Fruit fly (Drosophila melanogaster) whole organism, embryonic: Measurements from ENCODE around the gene aru.
A peak's percentile ranks its signal among the peaks of the same experiment; 100 is the strongest.

Source experiments
- Abd-B ChIP-seq: fragments of 200-800 bp; sonication (Bioruptor generic); optimal IDR thresholded peaks from 2 replicates; lab custom pipeline; 2018; ENCODE audit warnings: missing biosample characterization, mild to moderate bottlenecking, missing genetic modification characterization, moderate library complexity
- BEAF-32 ChIP-seq: fragments of 200-800 bp; sonication (Bioruptor generic); optimal IDR thresholded peaks from 3 replicates; lab custom pipeline; 2017; ENCODE audit warnings: missing biosample characterization, missing genetic modification characterization, mild to moderate bottlenecking, moderate library complexity, missing genetic modification reagents
- CG10543 ChIP-seq: fragments of 200-800 bp; sonication (Bioruptor generic); optimal IDR thresholded peaks from 3 replicates; lab custom pipeline; 2017; ENCODE audit warnings: missing biosample characterization, mild to moderate bottlenecking, missing genetic modification characterization, moderate library complexity
- CG13624 ChIP-seq: fragments of 200-800 bp; sonication (Bioruptor generic); optimal IDR thresholded peaks from 2 replicates; lab custom pipeline; 2016; ENCODE audit warnings: missing biosample characterization, missing genetic modification characterization
- CG15479 ChIP-seq: fragments of 200-800 bp; sonication (Bioruptor generic); optimal IDR thresholded peaks from 3 replicates; lab custom pipeline; 2019; ENCODE audit warnings: missing biosample characterization, mild to moderate bottlenecking, missing genetic modification characterization, moderate library complexity
- CG17328 ChIP-seq: fragments of 200-800 bp; sonication (Bioruptor generic); IDR thresholded peaks from 2 replicates; pipeline ENCODE4 v1.3.6; 2022; ENCODE audit warnings: missing biosample characterization, missing genetic modification characterization
- CG32772 ChIP-seq: fragments of 200-800 bp; sonication (Bioruptor generic); IDR thresholded peaks from 2 replicates; pipeline ENCODE4 v1.3.6; 2022; ENCODE audit warnings: missing biosample characterization, missing genetic modification characterization
- CG4424 ChIP-seq: fragments of 200-800 bp; sonication (Bioruptor generic); optimal IDR thresholded peaks from 3 replicates; lab custom pipeline; 2016; ENCODE audit warnings: missing biosample characterization, missing genetic modification characterization
- CG6654 ChIP-seq: fragments of 200-800 bp; sonication (Bioruptor generic); optimal IDR thresholded peaks from 2 replicates; lab custom pipeline; 2017; ENCODE audit warnings: missing biosample characterization, mild to moderate bottlenecking, missing genetic modification characterization
- CG6765 ChIP-seq: fragments of 200-800 bp; sonication (Bioruptor generic); optimal IDR thresholded peaks from 3 replicates; lab custom pipeline; 2017; ENCODE audit warnings: missing biosample characterization, mild to moderate bottlenecking, missing genetic modification characterization
- CG7357 ChIP-seq: fragments of 200-800 bp; sonication (Bioruptor generic); IDR thresholded peaks from 3 replicates; pipeline ENCODE4 v1.3.6; 2022; ENCODE audit warnings: missing biosample characterization, missing genetic modification characterization
- CG7839 ChIP-seq: fragments of 200-800 bp; sonication (Bioruptor generic); optimal IDR thresholded peaks from 3 replicates; lab custom pipeline; 2018; ENCODE audit warnings: missing biosample characterization, mild to moderate bottlenecking, missing genetic modification characterization, moderate library complexity
- CG8281 ChIP-seq: fragments of 200-800 bp; sonication (Bioruptor generic); optimal IDR thresholded peaks from 2 replicates; lab custom pipeline; 2018; ENCODE audit warnings: missing biosample characterization, mild to moderate bottlenecking, missing genetic modification characterization, moderate library complexity
- CG9727 ChIP-seq: fragments of 200-800 bp; sonication (Bioruptor generic); optimal IDR thresholded peaks from 3 replicates; lab custom pipeline; 2017; ENCODE audit warnings: missing biosample characterization, mild to moderate bottlenecking, missing genetic modification characterization
- CG9932 ChIP-seq: fragments of 200-800 bp; sonication (Bioruptor generic); IDR thresholded peaks from 2 replicates; pipeline ENCODE4 v1.3.6; 2022; ENCODE audit warnings: missing biosample characterization, missing genetic modification characterization
- CkIIα-i1 ChIP-seq: fragments of 200-800 bp; sonication (Bioruptor generic); IDR thresholded peaks from 2 replicates; pipeline ENCODE4 v1.3.6; 2022; ENCODE audit warnings: missing biosample characterization, missing genetic modification characterization
- Eip74EF ChIP-seq, 2 experiments: fragments of 200-800 bp in 1 of 2; fragments of >200 bp in 1 of 2; sonication (Bioruptor generic) in 1 of 2; optimal IDR thresholded peaks; 2 replicates each; lab custom pipeline; 2017 to 2019; ENCODE audit warnings: missing biosample characterization in 2 of 2, missing genetic modification characterization in 2 of 2, mild to moderate bottlenecking in 1 of 2, moderate library complexity in 1 of 2
- Ets65A ChIP-seq: fragments of 200-800 bp; sonication (Bioruptor generic); peaks from one replicate; lab custom pipeline; 2016; ENCODE audit warnings: missing biosample characterization, missing genetic modification characterization
- Fer3 ChIP-seq: fragments of 200-800 bp; sonication (Bioruptor generic); optimal IDR thresholded peaks from 2 replicates; lab custom pipeline; 2018; ENCODE audit warnings: missing biosample characterization, mild to moderate bottlenecking, missing genetic modification characterization, moderate library complexity
- HLH3B ChIP-seq: fragments of 200-800 bp; sonication (Bioruptor generic); IDR thresholded peaks from 2 replicates; pipeline ENCODE4 v1.3.6; 2022; ENCODE audit warnings: missing biosample characterization, missing genetic modification characterization
- HLH54F ChIP-seq: fragments of 200-800 bp; sonication (Bioruptor generic); optimal IDR thresholded peaks from 3 replicates; lab custom pipeline; 2016; ENCODE audit warnings: missing biosample characterization, missing genetic modification characterization
- HLHmδ ChIP-seq: fragments of 200-800 bp; sonication (Bioruptor generic); optimal IDR thresholded peaks from 2 replicates; lab custom pipeline; 2018; ENCODE audit warnings: missing biosample characterization, mild to moderate bottlenecking, missing genetic modification characterization, moderate library complexity
- HmgD ChIP-seq: fragments of 200-800 bp; sonication (Bioruptor generic); optimal IDR thresholded peaks from 3 replicates; lab custom pipeline; 2016; ENCODE audit warnings: missing biosample characterization, missing genetic modification characterization
- Hr3 ChIP-seq: fragments of 200-800 bp; sonication (Bioruptor generic); optimal IDR thresholded peaks from 3 replicates; lab custom pipeline; 2016; ENCODE audit warnings: missing biosample characterization, missing genetic modification characterization
- Hsf ChIP-seq: fragments of 200-800 bp; sonication (Bioruptor generic); optimal IDR thresholded peaks from 3 replicates; lab custom pipeline; 2016; ENCODE audit warnings: missing biosample characterization, missing genetic modification characterization
- NC2α ChIP-seq: fragments of 200-800 bp; sonication (Bioruptor generic); optimal IDR thresholded peaks from 2 replicates; lab custom pipeline; 2016; ENCODE audit warnings: missing biosample characterization, missing genetic modification characterization
- NC2β ChIP-seq: fragments of 200-800 bp; sonication (Bioruptor generic); optimal IDR thresholded peaks from 2 replicates; lab custom pipeline; 2016; ENCODE audit warnings: missing biosample characterization, missing genetic modification characterization
- Tbp ChIP-seq: fragments of >200 bp; optimal IDR thresholded peaks from 2 replicates; lab custom pipeline; 2018; ENCODE audit warnings: missing biosample characterization, missing genetic modification characterization
- bigmax ChIP-seq: fragments of 200-800 bp; sonication (Bioruptor generic); optimal IDR thresholded peaks from 2 replicates; lab custom pipeline; 2018; ENCODE audit warnings: missing biosample characterization, mild to moderate bottlenecking, missing genetic modification characterization
- br ChIP-seq: fragments of >200 bp; optimal IDR thresholded peaks from 2 replicates; lab custom pipeline; 2017
- cato ChIP-seq: fragments of 200-800 bp; sonication (Bioruptor generic); optimal IDR thresholded peaks from 2 replicates; lab custom pipeline; 2016; ENCODE audit warnings: missing biosample characterization, missing genetic modification characterization, borderline replicate concordance
- chm ChIP-seq: fragments of 200-800 bp; sonication (Bioruptor generic); IDR thresholded peaks from 2 replicates; pipeline ENCODE4 v1.3.6; 2022; ENCODE audit warnings: missing biosample characterization, missing genetic modification characterization
- dm ChIP-seq: fragments of 200-800 bp; sonication (Bioruptor generic); optimal IDR thresholded peaks from 3 replicates; lab custom pipeline; 2016; ENCODE audit warnings: missing biosample characterization, missing genetic modification characterization
- ems ChIP-seq: fragments of 200-800 bp; sonication (Bioruptor generic); optimal IDR thresholded peaks from 3 replicates; lab custom pipeline; 2016; ENCODE audit warnings: missing biosample characterization, missing genetic modification characterization
- fu2 ChIP-seq: fragments of 200-800 bp; sonication (Bioruptor generic); optimal IDR thresholded peaks from 2 replicates; lab custom pipeline; 2016; ENCODE audit warnings: missing biosample characterization, missing genetic modification characterization
- gsb-n ChIP-seq: fragments of 200-800 bp; sonication (Bioruptor generic); optimal IDR thresholded peaks from 3 replicates; lab custom pipeline; 2018; ENCODE audit warnings: missing biosample characterization, mild to moderate bottlenecking, missing genetic modification characterization
- h ChIP-seq: fragments of >200 bp; optimal IDR thresholded peaks from 2 replicates; lab custom pipeline; 2017
- her ChIP-seq: fragments of 200-800 bp; sonication (Bioruptor generic); optimal IDR thresholded peaks from 2 replicates; lab custom pipeline; 2016; ENCODE audit warnings: missing biosample characterization, missing genetic modification characterization
- ind ChIP-seq: fragments of 200-800 bp; sonication (Bioruptor generic); optimal IDR thresholded peaks from 3 replicates; lab custom pipeline; 2016; ENCODE audit warnings: missing biosample characterization, missing genetic modification characterization
- knrl ChIP-seq: fragments of 200-800 bp; sonication (Bioruptor generic); IDR thresholded peaks from 3 replicates; pipeline ENCODE4 v1.3.6; 2022; ENCODE audit warnings: missing biosample characterization, missing genetic modification characterization; ENCODE audit not compliant: partially characterized antibody
- nerfin-2 ChIP-seq: fragments of 200-800 bp; sonication (Bioruptor generic); IDR thresholded peaks from 2 replicates; pipeline ENCODE4 v1.3.6; 2022; ENCODE audit warnings: missing biosample characterization, missing genetic modification characterization; ENCODE audit not compliant: partially characterized antibody
- onecut ChIP-seq: fragments of 200-800 bp; sonication (Bioruptor generic); IDR thresholded peaks from 2 replicates; pipeline ENCODE4 v1.3.6; 2022; ENCODE audit warnings: missing biosample characterization, missing genetic modification characterization
- repo ChIP-seq: fragments of 200-800 bp; sonication (Bioruptor generic); optimal IDR thresholded peaks from 2 replicates; lab custom pipeline; 2016; ENCODE audit warnings: missing biosample characterization, missing genetic modification characterization
- sima ChIP-seq: fragments of 200-800 bp; sonication (Bioruptor generic); optimal IDR thresholded peaks from 2 replicates; lab custom pipeline; 2016; ENCODE audit warnings: missing biosample characterization, missing genetic modification characterization
- ssp ChIP-seq: fragments of 200-800 bp; sonication (Bioruptor generic); IDR thresholded peaks from 2 replicates; pipeline ENCODE4 v1.3.6; 2022; ENCODE audit warnings: missing biosample characterization, missing genetic modification characterization
- stwl ChIP-seq: fragments of 200-800 bp; sonication (Bioruptor generic); optimal IDR thresholded peaks from 3 replicates; lab custom pipeline; 2018; ENCODE audit warnings: missing biosample characterization, mild to moderate bottlenecking, missing genetic modification characterization, moderate library complexity
- tll ChIP-seq, 2 experiments: fragments of 200-800 bp in 1 of 2; fragments of >200 bp in 1 of 2; sonication (Bioruptor generic) in 1 of 2; optimal IDR thresholded peaks; 2 replicates each; lab custom pipeline; 2017 to 2019; ENCODE audit warnings: missing biosample characterization in 2 of 2, missing genetic modification characterization in 2 of 2, mild to moderate bottlenecking in 1 of 2, moderate library complexity in 1 of 2
- toy ChIP-seq: fragments of 200-800 bp; sonication (Bioruptor generic); IDR thresholded peaks from 2 replicates; pipeline ENCODE4 v1.3.6; 2022; ENCODE audit warnings: missing biosample characterization, missing genetic modification characterization
- trh ChIP-seq: fragments of 200-800 bp; sonication (Bioruptor generic); optimal IDR thresholded peaks from 2 replicates; lab custom pipeline; 2016; ENCODE audit warnings: missing biosample characterization, missing genetic modification characterization
- wek ChIP-seq: fragments of 200-800 bp; sonication (Bioruptor generic); optimal IDR thresholded peaks from 3 replicates; lab custom pipeline; 2018; ENCODE audit warnings: missing biosample characterization, mild to moderate bottlenecking, missing genetic modification characterization, moderate library complexity
- zen ChIP-seq: fragments of 200-800 bp; sonication (Bioruptor generic); optimal IDR thresholded peaks from 3 replicates; lab custom pipeline; 2018; ENCODE audit warnings: missing biosample characterization, mild to moderate bottlenecking, missing genetic modification characterization, moderate library complexity

Gene aru

DNA sequence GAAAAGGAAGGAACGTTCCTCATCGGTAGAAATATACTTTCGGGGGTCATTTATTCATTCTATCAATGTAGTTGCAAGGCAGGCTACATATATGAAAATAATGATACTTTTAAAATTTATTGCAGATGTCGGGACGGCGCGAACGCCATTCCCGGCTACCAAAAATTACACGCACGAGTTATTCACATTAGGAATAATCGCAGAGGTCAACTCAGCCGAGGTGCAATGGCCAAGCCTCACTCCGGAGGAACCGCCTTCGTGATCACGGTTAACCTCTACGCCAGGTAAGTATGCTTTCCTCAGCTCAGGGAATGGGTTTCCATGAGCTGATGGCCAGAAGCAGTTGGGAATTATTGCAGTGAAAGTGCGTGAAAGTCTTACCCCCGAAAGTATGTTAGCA lies 33.2 kb upstream of the aru start (continued):
- 0 out of 2 replicates have a peak, but pooled peaks have one; percentile 15 for TF ChIP-seq ssp
- TF ChIP-seq knrl (GFP tag; lab: Robert Waterston, UW), result peak; percentile 64; the same call in 1 of the 3 replicates
- TF ChIP-seq dm, result peak; percentile 12
- peak; percentile 92 for TF ChIP-seq Ets65A (GFP tag; lab: Kevin White, UChicago)
- peak; percentile 29 for TF ChIP-seq HLHmδ
- TF ChIP-seq ems (GFP tag; lab: Kevin White, UChicago), result peak; percentile 11
- TF ChIP-seq stwl (tag; lab: Kevin White, UChicago), result peak; percentile 1
- TF ChIP-seq CG13624 (GFP tag; lab: Kevin White, UChicago), result peak; percentile 10
- peak; percentile 3 for TF ChIP-seq repo (GFP tag; lab: Kevin White, UChicago)
- 0 out of 2 replicates have a peak, but pooled peaks have one; percentile 24 for TF ChIP-seq HLH3B
- TF ChIP-seq her (GFP tag; lab: Kevin White, UChicago), result peak; percentile 23
- peak; percentile 3 for TF ChIP-seq HLH54F (GFP tag; lab: Kevin White, UChicago)
- TF ChIP-seq CG17328, result peak; percentile 63
- peak; percentile 19; the same call in 1 of the 2 replicates for TF ChIP-seq CG32772 (GFP tag; lab: Robert Waterston, UW)
- peak; percentile 1 for TF ChIP-seq Hsf (GFP tag; lab: Kevin White, UChicago)
- TF ChIP-seq NC2β (GFP tag; lab: Kevin White, UChicago), result peak; percentile 70
- peak; percentile 24 for TF ChIP-seq NC2α
- TF ChIP-seq, all 482 proteins: peak for 147; not testable (repeated sequence) for 335

- TF ChIP-seq CG7839 (tag; lab: Kevin White, UChicago) (no peak), Abd-B (GFP tag; lab: Kevin White, UChicago) (no peak), CG15479 (GFP tag; lab: Kevin White, UChicago) (no peak), CG6654 (no peak), cato (GFP tag; lab: Kevin White, UChicago) (no peak), BEAF-32 (GFP tag; lab: Kevin White, UChicago) (no peak), HLH3B (no peak), Fer3 (tag; lab: Kevin White, UChicago) (no peak), CG9932 (GFP tag; lab: Robert Waterston, UW) (no peak), sima (GFP tag; lab: Kevin White, UChicago) (no peak), fu2 (GFP tag; lab: Kevin White, UChicago) (no peak), onecut (GFP tag; lab: Robert Waterston, UW) (no peak), h (lab: Kevin White, UChicago) (no peak), CkIIα-i1 (no peak), CG7357 (GFP tag; lab: Robert Waterston, UW) (no peak), Tbp (GFP tag; lab: Kevin White, UChicago) (no peak), trh (no peak), CG6765 (no peak), br (lab: Kevin White, UChicago) (no peak)
These were observed 30.2 kb upstream of the aru start, which contains the start of gene Lsp1beta for dm6 chr2L:898316-898715. Lsp1beta (plus strand) TSS chr2L:898500.

DNA sequence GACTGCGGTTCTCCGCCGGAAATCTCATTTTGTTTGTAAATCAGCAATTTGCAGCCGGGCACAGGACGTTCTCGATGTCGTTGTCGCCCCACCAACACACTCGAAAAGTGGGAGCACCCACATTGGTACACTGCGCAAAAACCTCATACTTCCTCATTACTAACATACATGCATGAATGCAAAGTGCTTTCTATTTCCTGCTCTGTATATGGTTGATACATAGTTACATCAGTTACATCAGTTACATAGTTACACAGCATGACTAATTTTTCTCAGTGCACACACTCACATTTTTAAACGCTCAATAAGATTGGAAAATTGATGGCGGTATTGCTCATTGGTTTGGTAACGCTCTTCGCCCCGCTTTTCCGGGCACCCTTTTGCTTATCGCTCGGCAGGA lies 29.0 kb upstream of the aru start:
- no peak for TF ChIP-seq CG8281 (tag; lab: Kevin White, UChicago)
- no peak for TF ChIP-seq nerfin-2 (GFP tag; lab: Robert Waterston, UW)
- TF ChIP-seq Eip74EF (GFP tag; optimal IDR thresholded peaks at IDR 0.05; lab: Kevin White, UChicago), result no peak
- no peak for TF ChIP-seq chm (GFP tag; lab: Robert Waterston, UW)
- no peak for TF ChIP-seq CG4424 (GFP tag; lab: Kevin White, UChicago)
- TF ChIP-seq CG17328, result 0 out of 2 replicates have a peak, but pooled peaks have one; percentile 24
- TF ChIP-seq Hr3, result no peak
- no peak for TF ChIP-seq tll (GFP tag; optimal IDR thresholded peaks at IDR 0.05; lab: Kevin White, UChicago)
- no peak for TF ChIP-seq CG9727 (GFP tag; lab: Kevin White, UChicago)
- TF ChIP-seq wek, result no peak
- TF ChIP-seq toy (GFP tag; lab: Robert Waterston, UW), result no peak
- no peak for TF ChIP-seq CG10543 (GFP tag; lab: Kevin White, UChicago)
- no peak for TF ChIP-seq gsb-n (tag; lab: Kevin White, UChicago)
- no peak for TF ChIP-seq zen
- TF ChIP-seq ind (GFP tag; lab: Kevin White, UChicago), result peak; percentile 31
- TF ChIP-seq bigmax (GFP tag; lab: Kevin White, UChicago), result no peak
- no peak for TF ChIP-seq HmgD (GFP tag; lab: Kevin White, UChicago)
